Fruit fly (Drosophila melanogaster) whole organism, adult: Measurements from ENCODE around the gene laf.

Experiments
- CG14711 ChIP-seq: fragments of 200-800 bp; sonication (Bioruptor generic); optimal IDR thresholded peaks from 2 replicates; lab custom pipeline; 2018; ENCODE audit warnings: missing biosample characterization, mild to moderate bottlenecking, missing genetic modification characterization, moderate library complexity
- CG5204 ChIP-seq: fragments of 200-800 bp; sonication (Bioruptor generic); optimal IDR thresholded peaks from 2 replicates; lab custom pipeline; 2016; ENCODE audit warnings: missing biosample characterization, missing genetic modification characterization
- Mnt ChIP-seq: fragments of 200-800 bp; sonication (Bioruptor generic); optimal IDR thresholded peaks from 2 replicates; lab custom pipeline; 2016; ENCODE audit warnings: missing biosample characterization, mild to moderate bottlenecking, missing genetic modification characterization
- tj ChIP-seq: fragments of 200-800 bp; sonication (Bioruptor generic); optimal IDR thresholded peaks from 3 replicates; lab custom pipeline; 2017; ENCODE audit warnings: missing biosample characterization, mild to moderate bottlenecking, missing genetic modification characterization, moderate library complexity

DNA sequence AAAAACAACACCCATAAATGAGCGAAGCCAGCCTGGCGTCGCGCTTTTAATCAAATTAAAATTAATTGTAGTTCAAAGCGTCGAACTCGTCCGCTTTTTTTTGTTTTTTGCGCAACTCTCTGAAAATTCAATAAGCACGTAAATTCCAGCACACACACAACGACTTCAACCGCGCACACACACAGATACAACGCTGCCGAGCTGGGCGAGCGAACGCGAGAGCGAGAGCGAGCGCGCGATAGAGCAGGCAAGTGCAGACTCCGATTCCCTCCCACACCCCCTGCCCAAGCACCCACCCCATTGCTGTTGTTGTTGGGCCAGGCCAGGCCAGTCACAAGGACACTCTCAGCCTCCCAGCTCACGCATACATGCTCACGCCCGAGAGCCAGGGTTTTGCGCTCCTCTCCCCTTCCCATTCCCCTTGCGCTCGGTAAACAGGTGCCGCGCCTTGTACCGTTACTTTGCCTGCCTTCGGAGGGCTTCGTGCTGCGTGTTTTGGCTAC lies 32.6 kb upstream of the laf start:
- no peak for TF ChIP-seq Mnt
- TF ChIP-seq tj = no peak
- TF ChIP-seq CG14711 (tag; lab: Kevin White, UChicago) = no peak
- TF ChIP-seq CG5204 (GFP tag; lab: Kevin White, UChicago) = no peak
